Fruit fly (Drosophila melanogaster) whole organism, wandering third instar larva: ENCODE results near the gene Mgat3.

Experiments used
- CG9705 ChIP-seq: fragments of 200-800 bp; sonication (Bioruptor generic); optimal IDR thresholded peaks from 2 replicates; lab custom pipeline; 2018; ENCODE audit warnings: missing biosample characterization, mild to moderate bottlenecking, missing genetic modification characterization
- CrebA ChIP-seq: fragments of 200-800 bp; sonication (Bioruptor generic); optimal IDR thresholded peaks from 2 replicates; lab custom pipeline; 2016; ENCODE audit warnings: missing biosample characterization, mild to moderate bottlenecking, missing genetic modification characterization, borderline replicate concordance
- Dfd ChIP-seq: fragments of >200 bp; optimal IDR thresholded peaks from 2 replicates; lab custom pipeline; 2017; ENCODE audit warnings: missing biosample characterization, missing genetic modification characterization
- Dif ChIP-seq: fragments of 200-275, 200-300 bp; sonication (Bioruptor generic); optimal IDR thresholded peaks from 2 replicates; lab custom pipeline; 2018; ENCODE audit warnings: missing biosample characterization, missing genetic modification characterization; ENCODE audit not compliant: partially characterized antibody
- GATAd ChIP-seq: sonication (Bioruptor generic); optimal IDR thresholded peaks from 2 replicates; lab custom pipeline; 2016; ENCODE audit warnings: missing biosample characterization, missing genetic modification characterization
- Hr78 ChIP-seq: fragments of >200 bp; optimal IDR thresholded peaks from 2 replicates; lab custom pipeline; 2017; ENCODE audit warnings: missing biosample characterization, missing genetic modification characterization
- Hr83 ChIP-seq: fragments of 200-300 bp; sonication (Bioruptor generic); optimal IDR thresholded peaks from 2 replicates; lab custom pipeline; 2016; ENCODE audit warnings: missing biosample characterization, mild to moderate bottlenecking, missing genetic modification characterization, moderate library complexity; ENCODE audit not compliant: poor library complexity, severe bottlenecking
- Jra ChIP-seq: sonication (Bioruptor generic); optimal IDR thresholded peaks from 2 replicates; lab custom pipeline; 2016; ENCODE audit warnings: missing biosample characterization, missing genetic modification characterization
- Mio ChIP-seq: sonication (Bioruptor generic); optimal IDR thresholded peaks from 2 replicates; lab custom pipeline; 2016; ENCODE audit warnings: missing biosample characterization, missing genetic modification characterization
- Myc ChIP-seq: fragments of >200 bp; optimal IDR thresholded peaks from 2 replicates; lab custom pipeline; 2017
- N ChIP-seq: fragments of >200 bp; optimal IDR thresholded peaks from 2 replicates; lab custom pipeline; 2018; ENCODE audit warnings: missing biosample characterization, missing external identifiers, missing genetic modification characterization
- Rel ChIP-seq, 2 experiments: fragments of 200-800 bp; sonication (Bioruptor generic) in 1 of 2; optimal IDR thresholded peaks; 2 replicates in 1 of 2; 3 replicates in 1 of 2; lab custom pipeline; 2016 to 2019; ENCODE audit warnings: mild to moderate bottlenecking in 2 of 2, missing biosample characterization in 2 of 2, missing genetic modification characterization in 2 of 2, moderate library complexity in 1 of 2
- Sp1 ChIP-seq: fragments of 200-800 bp; sonication (Bioruptor generic); optimal IDR thresholded peaks from 3 replicates; lab custom pipeline; 2019; ENCODE audit warnings: missing biosample characterization, mild to moderate bottlenecking, missing genetic modification characterization, moderate library complexity
- Vsx2 ChIP-seq: fragments of 200-300, 225-300 bp; sonication (Bioruptor generic); optimal IDR thresholded peaks from 2 replicates; lab custom pipeline; 2018; ENCODE audit warnings: missing biosample characterization, missing genetic modification characterization; ENCODE audit not compliant: partially characterized antibody
- br ChIP-seq: fragments of 200-800 bp; sonication (Bioruptor generic); optimal IDR thresholded peaks from 2 replicates; lab custom pipeline; 2016; ENCODE audit warnings: missing biosample characterization, missing genetic modification characterization
- brk ChIP-seq: fragments of 200-800 bp; sonication (Bioruptor generic); optimal IDR thresholded peaks from 2 replicates; lab custom pipeline; 2016; ENCODE audit warnings: missing biosample characterization, mild to moderate bottlenecking, missing genetic modification characterization
- dl ChIP-seq, 2 experiments: fragments of 175-275, 200-275 bp in 1 of 2; fragments of 200-275 bp in 1 of 2; sonication (Bioruptor generic); optimal IDR thresholded peaks; lab custom pipeline; 2018; ENCODE audit warnings: mild to moderate bottlenecking in 2 of 2, missing biosample characterization in 2 of 2, missing genetic modification characterization in 2 of 2, moderate library complexity in 2 of 2; ENCODE audit not compliant: partially characterized antibody in 2 of 2, insufficient read depth in 1 of 2
- ey ChIP-seq: fragments of 200-800 bp; sonication (Bioruptor generic); optimal IDR thresholded peaks from 2 replicates; lab custom pipeline; 2016; ENCODE audit warnings: missing biosample characterization, missing genetic modification characterization
- foxo ChIP-seq, 2 experiments: fragments of 200-800 bp; sonication (Bioruptor generic); optimal IDR thresholded peaks; 2 replicates in 1 of 2; 3 replicates in 1 of 2; lab custom pipeline; 2016 to 2017; ENCODE audit warnings: missing biosample characterization in 2 of 2, missing genetic modification characterization in 2 of 2
- fru ChIP-seq: fragments of 200-800 bp; sonication (Bioruptor generic); optimal IDR thresholded peaks from 3 replicates; lab custom pipeline; 2016; ENCODE audit warnings: missing biosample characterization, mild to moderate bottlenecking, missing genetic modification characterization
- h ChIP-seq: fragments of 200-800 bp; sonication (Bioruptor generic); optimal IDR thresholded peaks from 3 replicates; lab custom pipeline; 2016; ENCODE audit warnings: missing biosample characterization, mild to moderate bottlenecking, missing genetic modification characterization
- jim ChIP-seq: fragments of 175-275, 200-325 bp; sonication (Bioruptor generic); optimal IDR thresholded peaks from 2 replicates; lab custom pipeline; 2016; ENCODE audit warnings: missing biosample characterization, mild to moderate bottlenecking, missing genetic modification characterization
- lola ChIP-seq: fragments of >200 bp; optimal IDR thresholded peaks from 2 replicates; lab custom pipeline; 2017; ENCODE audit warnings: missing biosample characterization, missing genetic modification characterization
- pan ChIP-seq: fragments of >200 bp; optimal IDR thresholded peaks from 2 replicates; lab custom pipeline; 2017
- psq ChIP-seq: fragments of 200-800 bp; sonication (Bioruptor generic); optimal IDR thresholded peaks from 3 replicates; lab custom pipeline; 2017; ENCODE audit warnings: missing biosample characterization, mild to moderate bottlenecking, missing genetic modification characterization, moderate library complexity
- rgr ChIP-seq: fragments of 200-800 bp; sonication (Bioruptor generic); optimal IDR thresholded peaks from 3 replicates; lab custom pipeline; 2016; ENCODE audit warnings: missing biosample characterization, mild to moderate bottlenecking, missing genetic modification characterization
- sage ChIP-seq: fragments of 200-800 bp; sonication (Bioruptor generic); optimal IDR thresholded peaks from 2 replicates; lab custom pipeline; 2016; ENCODE audit warnings: missing biosample characterization, mild to moderate bottlenecking, missing genetic modification characterization
- sv ChIP-seq: fragments of 200-800 bp; sonication (Bioruptor generic); optimal IDR thresholded peaks from 3 replicates; lab custom pipeline; 2016; ENCODE audit warnings: missing biosample characterization, missing genetic modification characterization
- tai ChIP-seq: sonication (Bioruptor generic); optimal IDR thresholded peaks from 2 replicates; lab custom pipeline; 2016; ENCODE audit warnings: missing biosample characterization, missing genetic modification characterization
- usp ChIP-seq: fragments of >200 bp; optimal IDR thresholded peaks from 2 replicates; lab custom pipeline; 2017; ENCODE audit warnings: missing biosample characterization, missing genetic modification characterization

The Mgat3 gene

DNA sequence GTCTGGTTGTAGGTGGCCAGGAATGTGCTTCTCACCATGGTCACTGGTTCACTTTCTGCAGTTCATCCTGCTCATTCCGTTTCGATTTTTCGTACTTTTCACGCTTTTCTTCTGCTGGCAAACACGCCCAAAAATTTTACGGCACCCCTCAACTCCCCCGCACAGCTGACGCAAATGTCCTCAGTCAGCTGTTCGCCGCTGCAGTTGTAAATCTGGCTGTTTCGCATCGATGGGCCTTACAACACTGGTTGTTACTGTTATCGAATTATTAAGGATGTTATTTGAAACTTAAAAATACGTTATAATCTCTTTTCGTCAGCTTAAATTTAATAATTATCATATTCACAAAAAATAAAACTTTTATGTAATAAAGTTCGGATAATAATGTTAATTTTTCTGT, at the start of gene Mgat3:
Gene Mgat3, minus strand, starts transcription at position 182 of the 400 bp plus-strand sequence.
- TF ChIP-seq br (GFP tag; lab: Kevin White, UChicago): no peak
- no peak for TF ChIP-seq sage
- TF ChIP-seq h (GFP tag; lab: Kevin White, UChicago): no peak

DNA sequence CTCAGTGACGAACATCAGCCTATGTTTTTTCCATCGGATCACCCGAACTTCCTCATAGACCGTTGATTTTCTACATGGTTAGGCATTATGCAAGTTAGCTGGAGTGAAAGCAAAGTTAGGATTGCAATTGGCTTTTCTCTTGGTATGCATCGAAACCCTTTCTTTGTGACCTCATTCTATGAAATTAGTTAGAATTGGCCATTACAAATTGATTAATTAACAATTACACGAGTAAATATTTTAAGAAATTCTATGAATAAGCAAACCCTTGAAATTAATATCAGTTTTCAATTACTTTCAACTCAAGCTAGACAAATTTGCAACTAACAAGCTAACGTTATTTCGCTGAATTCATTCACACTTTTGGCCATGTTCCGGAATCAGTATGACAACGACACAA, 49.3 kb upstream of the Mgat3 start, which contains the start of gene Prosalpha6T:
Gene Prosalpha6T, plus strand, starts transcription at position 301 of the 400 bp plus-strand sequence.
- no peak for TF ChIP-seq Vsx2
- TF ChIP-seq Dif (GFP tag; lab: Kevin White, UChicago): no peak
- TF ChIP-seq Hr83 (GFP tag; lab: Kevin White, UChicago): no peak
- no peak for TF ChIP-seq Jra (GFP tag; lab: Kevin White, UChicago)
- no peak for TF ChIP-seq Rel (GFP tag; optimal IDR thresholded peaks at IDR 0.05; lab: Kevin White, UChicago)
- TF ChIP-seq Rel (tag; optimal IDR thresholded peaks at IDR 0.05; lab: Kevin White, UChicago): no peak
- no peak for TF ChIP-seq N (GFP tag; lab: Kevin White, UChicago)
- TF ChIP-seq Dfd (GFP tag; lab: Kevin White, UChicago): no peak
- no peak for TF ChIP-seq lola (GFP tag; lab: Kevin White, UChicago)
- TF ChIP-seq jim: no peak
- no peak for TF ChIP-seq pan
- no peak for TF ChIP-seq Myc (lab: Kevin White, UChicago)
- no peak for TF ChIP-seq ey (GFP tag; lab: Kevin White, UChicago)
- no peak for TF ChIP-seq h (GFP tag; lab: Kevin White, UChicago)
- TF ChIP-seq sv (GFP tag; lab: Kevin White, UChicago): no peak
- TF ChIP-seq foxo (GFP tag; optimal IDR thresholded peaks at IDR 0.05; lab: Kevin White, UChicago): no peak
- TF ChIP-seq sage: no peak

DNA sequence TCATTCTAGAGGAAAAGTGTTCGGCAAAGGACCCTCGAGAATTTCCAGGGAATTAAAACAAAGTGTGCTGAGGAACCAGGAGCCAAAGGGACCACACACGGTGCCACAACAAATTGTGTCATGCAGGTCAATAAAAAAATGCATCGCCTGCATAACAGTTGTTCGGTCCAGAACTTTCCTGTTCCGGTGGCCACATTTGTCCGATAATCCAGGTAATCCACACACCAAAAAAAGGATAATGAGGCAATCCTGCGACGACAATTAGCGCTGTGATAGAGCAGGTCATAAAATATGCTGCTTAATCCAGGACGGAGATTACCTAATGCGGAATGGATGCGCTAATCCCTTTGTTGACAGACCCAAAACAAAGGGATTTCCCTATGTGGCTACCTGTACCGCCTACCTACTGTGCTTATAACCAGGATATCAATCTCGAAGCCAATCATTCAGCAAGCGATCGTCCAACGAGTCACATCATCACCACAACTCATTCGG, 47.0 kb upstream of the Mgat3 start, which contains the start of gene CG16815:
Gene CG16815, plus strand, starts transcription at position 445 of the 495 bp plus-strand sequence.
- TF ChIP-seq Myc (lab: Kevin White, UChicago) (no peak), dl (GFP tag; optimal IDR thresholded peaks at IDR 0.05; lab: Kevin White, UChicago; ENCODE audit: insufficient read depth in 1 of 2, partially characterized antibody in 2 of 2) (no peak), CG9705 (GFP tag; lab: Kevin White, UChicago) (no peak), sv (GFP tag; lab: Kevin White, UChicago) (no peak), fru (GFP tag; lab: Kevin White, UChicago) (no peak), brk (GFP tag; lab: Kevin White, UChicago) (no peak), Sp1 (GFP tag; lab: Kevin White, UChicago) (no peak), tai (GFP tag; lab: Kevin White, UChicago) (no peak), psq (GFP tag; lab: Kevin White, UChicago) (no peak), GATAd (GFP tag; lab: Kevin White, UChicago) (no peak), CrebA (GFP tag; lab: Kevin White, UChicago) (no peak), pan (no peak), br (GFP tag; lab: Kevin White, UChicago) (no peak), usp (GFP tag; lab: Kevin White, UChicago) (no peak), sage (no peak), Mio (GFP tag; lab: Kevin White, UChicago) (no peak), Vsx2 (no peak), Dif (GFP tag; lab: Kevin White, UChicago) (no peak)

DNA sequence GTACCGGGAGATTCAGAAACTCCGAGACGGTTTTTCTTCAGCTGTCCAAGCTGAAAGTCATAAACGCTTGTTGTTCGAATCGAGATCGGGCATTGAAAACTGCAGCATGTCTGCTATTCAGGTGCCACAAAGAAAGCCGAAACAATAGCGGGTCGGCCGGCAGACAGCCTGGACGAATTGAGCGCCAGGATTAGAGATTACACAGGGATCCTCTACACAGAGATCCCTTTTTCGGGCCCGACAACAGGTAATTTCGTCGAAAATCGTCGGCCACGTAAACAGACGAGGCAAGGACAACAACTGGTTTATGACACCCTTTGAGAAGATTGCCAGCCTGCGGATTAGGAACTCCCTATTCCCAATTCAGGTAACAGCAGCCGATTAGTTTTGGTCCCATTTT, 44.8 kb upstream of the Mgat3 start, which contains the start of gene CG16813:
Gene CG16813, plus strand, starts transcription at position 288 of the 400 bp plus-strand sequence.
- TF ChIP-seq sage (no peak), CrebA (GFP tag; lab: Kevin White, UChicago) (no peak), CG9705 (GFP tag; lab: Kevin White, UChicago) (no peak), Sp1 (GFP tag; lab: Kevin White, UChicago) (no peak), ey (GFP tag; lab: Kevin White, UChicago) (no peak), GATAd (GFP tag; lab: Kevin White, UChicago) (no peak), Dif (GFP tag; lab: Kevin White, UChicago) (no peak), foxo (GFP tag; optimal IDR thresholded peaks at IDR 0.05; lab: Kevin White, UChicago) (no peak), Rel (GFP tag; optimal IDR thresholded peaks at IDR 0.05; lab: Kevin White, UChicago) (no peak), Rel (tag; optimal IDR thresholded peaks at IDR 0.05; lab: Kevin White, UChicago) (no peak), lola (GFP tag; lab: Kevin White, UChicago) (no peak), rgr (GFP tag; lab: Kevin White, UChicago) (no peak), Hr78 (GFP tag; lab: Kevin White, UChicago) (no peak)
